Worm (Caenorhabditis elegans): ENCODE measurements around the gene bgnt-1.2.

bgnt-1.2 gene

DNA sequence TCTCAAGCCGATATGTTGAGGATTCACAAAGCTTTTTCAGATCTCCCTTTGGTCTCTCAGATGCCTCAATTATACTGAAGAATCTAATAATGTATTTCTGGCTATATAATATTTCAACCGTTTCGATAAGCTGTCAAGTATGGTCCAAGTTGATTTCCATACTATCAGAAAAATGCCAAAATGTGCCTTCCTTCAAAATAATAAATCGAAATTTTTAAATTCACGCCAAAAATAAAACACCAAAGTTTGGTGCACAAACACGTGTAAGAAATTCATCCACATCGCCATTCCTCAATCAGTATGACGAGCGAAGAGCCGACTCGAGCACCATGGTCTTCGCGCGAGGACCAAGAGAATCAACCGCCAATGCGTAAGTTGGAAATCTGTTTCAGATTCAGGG, 1.1 kb upstream of the bgnt-1.2 start, which contains the start of gene F22F7.11:
TSS of gene F22F7.11 (plus strand) at position 301 of the 400 bp plus-strand sequence.
- TF ChIP-seq hmbx-1 (tag; optimal IDR thresholded peaks at IDR 0.05), result no peak
- TF ChIP-seq hmg-4 (GFP tag; optimal IDR thresholded peaks at IDR 0.05), result no peak
- TF ChIP-seq ets-7 (tag; optimal IDR thresholded peaks at IDR 0.05), result no peak
- no peak for TF ChIP-seq ama-1 (optimal IDR thresholded peaks at IDR 0.05)
- TF ChIP-seq ceh-36 (tag; optimal IDR thresholded peaks at IDR 0.05), result no peak
- TF ChIP-seq sea-1 (GFP tag; conservative IDR thresholded peaks at IDR 0.05), result no peak
- no peak for TF ChIP-seq aly-1 (tag; optimal IDR thresholded peaks at IDR 0.05)
- TF ChIP-seq B0310.2 (tag; optimal IDR thresholded peaks at IDR 0.05), result no peak
- no peak for TF ChIP-seq flt-1 (GFP tag; IDR thresholded peaks at IDR 0.05)
- no peak for TF ChIP-seq scrt-1 (GFP tag; IDR thresholded peaks at IDR 0.05)
- no peak for TF ChIP-seq ceh-13 (GFP tag; optimal IDR thresholded peaks at IDR 0.05)
- TF ChIP-seq hnd-1 (tag; optimal IDR thresholded peaks at IDR 0.05), result no peak
- TF ChIP-seq tra-4 (tag; optimal IDR thresholded peaks at IDR 0.05), result no peak

DNA sequence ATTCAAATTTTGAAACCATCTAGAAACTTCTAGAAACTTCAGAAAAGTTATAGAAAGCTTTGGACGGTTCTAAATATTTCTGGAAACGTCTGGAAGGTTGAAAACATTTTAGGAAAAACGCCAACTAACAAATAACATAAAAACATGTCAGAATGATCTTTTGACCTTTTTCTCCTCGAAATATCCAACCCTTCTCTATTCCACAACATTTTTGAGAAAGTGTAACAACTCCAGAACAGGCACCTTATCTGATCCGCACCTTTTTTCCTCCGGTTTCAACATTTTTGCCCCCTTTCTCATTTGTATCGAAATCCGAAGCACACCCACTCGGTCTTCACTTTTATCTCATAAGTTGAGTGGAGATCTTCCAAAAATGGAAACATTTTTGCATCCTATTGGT, 8.1 kb downstream of the bgnt-1.2 start, which contains the start of gene F22F7.3:
TSS of gene F22F7.3 (plus strand) at position 301 of the 400 bp plus-strand sequence.
- TF ChIP-seq tra-4 (tag; optimal IDR thresholded peaks at IDR 0.05) (no peak), pes-1 (GFP tag; IDR thresholded peaks at IDR 0.05) (no peak), B0310.2 (tag; optimal IDR thresholded peaks at IDR 0.05) (no peak), hmg-4 (GFP tag; optimal IDR thresholded peaks at IDR 0.05) (no peak), scrt-1 (GFP tag; IDR thresholded peaks at IDR 0.05) (no peak)

- TF ChIP-seq hmbx-1 (tag; optimal IDR thresholded peaks at IDR 0.05) (no peak), flt-1 (GFP tag; IDR thresholded peaks at IDR 0.05) (no peak), F13C5.2 (tag; optimal IDR thresholded peaks at IDR 0.05) (no peak)
Measured at ce11 chrV:2109295-2109694, 9.2 kb downstream of the bgnt-1.2 start, which contains the start of gene ckb-4. ckb-4 (minus strand) TSS chrV:2109434.

ce11 chrV:2105976-2106375, 12.5 kb downstream of the bgnt-1.2 start, which contains the start of gene F22F7.4:
F22F7.4 (minus strand) TSS chrV:2106076.
- TF ChIP-seq sea-1 (GFP tag; conservative IDR thresholded peaks at IDR 0.05) (no peak), flt-1 (GFP tag; IDR thresholded peaks at IDR 0.05) (no peak), scrt-1 (GFP tag; IDR thresholded peaks at IDR 0.05) (no peak), tbx-37 (GFP tag; conservative IDR thresholded peaks at IDR 0.05) (no peak), B0310.2 (tag; optimal IDR thresholded peaks at IDR 0.05) (no peak), aly-1 (tag; optimal IDR thresholded peaks at IDR 0.05) (no peak), F13C5.2 (tag; optimal IDR thresholded peaks at IDR 0.05) (no peak), hnd-1 (tag; optimal IDR thresholded peaks at IDR 0.05) (no peak), hmbx-1 (tag; optimal IDR thresholded peaks at IDR 0.05) (no peak)

DNA sequence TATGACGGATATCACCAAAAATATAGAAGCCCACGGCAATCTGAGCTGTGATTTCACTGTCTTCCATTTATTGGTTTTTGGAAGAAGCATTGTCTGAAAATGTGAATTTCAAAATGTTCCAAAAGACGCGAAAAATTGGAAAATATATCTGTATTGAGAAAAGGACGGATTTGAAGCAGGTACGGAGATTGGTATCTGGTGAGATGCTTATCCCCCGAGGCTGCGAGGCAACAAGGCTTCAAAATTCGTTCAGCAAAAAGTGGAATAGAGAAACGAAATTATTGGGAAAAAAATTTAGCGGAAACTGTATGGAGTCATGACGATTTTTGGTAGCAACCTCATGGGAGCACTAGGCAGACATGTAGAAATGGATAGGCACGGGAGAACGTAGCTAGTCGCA, 15.4 kb downstream of the bgnt-1.2 start, which contains the start of gene F36F12.1:
TSS of gene F36F12.1 (minus strand) at position 101 of the 400 bp plus-strand sequence.
- TF ChIP-seq F13C5.2 (tag; optimal IDR thresholded peaks at IDR 0.05) (no peak), B0310.2 (tag; optimal IDR thresholded peaks at IDR 0.05) (no peak), ets-7 (tag; optimal IDR thresholded peaks at IDR 0.05) (no peak), tbx-37 (GFP tag; conservative IDR thresholded peaks at IDR 0.05) (no peak), flt-1 (GFP tag; IDR thresholded peaks at IDR 0.05) (no peak), hnd-1 (tag; optimal IDR thresholded peaks at IDR 0.05) (no peak), tra-4 (tag; optimal IDR thresholded peaks at IDR 0.05) (no peak), hmg-4 (GFP tag; optimal IDR thresholded peaks at IDR 0.05) (no peak), ceh-36 (tag; optimal IDR thresholded peaks at IDR 0.05) (no peak), scrt-1 (GFP tag; IDR thresholded peaks at IDR 0.05) (no peak), ceh-13 (GFP tag; optimal IDR thresholded peaks at IDR 0.05) (no peak), aly-1 (tag; optimal IDR thresholded peaks at IDR 0.05) (no peak), ama-1 (optimal IDR thresholded peaks at IDR 0.05) (no peak), tbx-11 (GFP tag; IDR thresholded peaks at IDR 0.05) (no peak), sea-1 (GFP tag; conservative IDR thresholded peaks at IDR 0.05) (no peak)

- TF ChIP-seq tbx-11 (GFP tag; IDR thresholded peaks at IDR 0.05) (no peak), F13C5.2 (tag; optimal IDR thresholded peaks at IDR 0.05) (no peak)
Measured at ce11 chrV:2099040-2099439, 19.4 kb downstream of the bgnt-1.2 start, which contains the start of gene F36F12.7. F36F12.7 (plus strand) TSS chrV:2099340.

ce11 chrV:2097653-2098052, 20.8 kb downstream of the bgnt-1.2 start, which contains the start of gene clec-208:
clec-208 (plus strand) TSS chrV:2097953.
- TF ChIP-seq tbx-37 (GFP tag; conservative IDR thresholded peaks at IDR 0.05) (no peak), ets-7 (tag; optimal IDR thresholded peaks at IDR 0.05) (no peak), B0310.2 (tag; optimal IDR thresholded peaks at IDR 0.05) (no peak), flt-1 (GFP tag; IDR thresholded peaks at IDR 0.05) (no peak), ceh-36 (tag; optimal IDR thresholded peaks at IDR 0.05) (no peak), hmg-4 (GFP tag; optimal IDR thresholded peaks at IDR 0.05) (no peak), aly-1 (tag; optimal IDR thresholded peaks at IDR 0.05) (no peak), hnd-1 (tag; optimal IDR thresholded peaks at IDR 0.05) (no peak), tbx-11 (GFP tag; IDR thresholded peaks at IDR 0.05) (no peak), ceh-13 (GFP tag; optimal IDR thresholded peaks at IDR 0.05) (no peak), scrt-1 (GFP tag; IDR thresholded peaks at IDR 0.05) (no peak), hmbx-1 (tag; optimal IDR thresholded peaks at IDR 0.05) (no peak), tra-4 (tag; optimal IDR thresholded peaks at IDR 0.05) (no peak), pes-1 (GFP tag; IDR thresholded peaks at IDR 0.05) (no peak), F13C5.2 (tag; optimal IDR thresholded peaks at IDR 0.05) (no peak), ama-1 (optimal IDR thresholded peaks at IDR 0.05) (no peak), sea-1 (GFP tag; conservative IDR thresholded peaks at IDR 0.05) (no peak)

ce11 chrV:2095772-2096171, 22.7 kb downstream of the bgnt-1.2 start, which contains the start of gene clec-207:
clec-207 (plus strand) TSS chrV:2096072.
- TF ChIP-seq sea-1 (GFP tag; conservative IDR thresholded peaks at IDR 0.05) (no peak), ama-1 (optimal IDR thresholded peaks at IDR 0.05) (no peak), hmg-4 (GFP tag; optimal IDR thresholded peaks at IDR 0.05) (no peak), F13C5.2 (tag; optimal IDR thresholded peaks at IDR 0.05) (no peak), ets-7 (tag; optimal IDR thresholded peaks at IDR 0.05) (no peak), B0310.2 (tag; optimal IDR thresholded peaks at IDR 0.05) (no peak), pes-1 (GFP tag; IDR thresholded peaks at IDR 0.05) (no peak), ceh-13 (GFP tag; optimal IDR thresholded peaks at IDR 0.05) (no peak), aly-1 (tag; optimal IDR thresholded peaks at IDR 0.05) (no peak)

Measured in whole organism, early embryonic.